Worm (Caenorhabditis elegans) whole organism, young adult: ENCODE data around the gene F54F12.2.

Source experiments
- B0261.1 ChIP-seq: sonication (generic microtip); optimal IDR thresholded peaks from 2 replicates; lab custom pipeline; 2016; ENCODE audit warnings: mild to moderate bottlenecking, missing genetic modification characterization, moderate library complexity, missing compliant biosample characterization
- D2030.7 ChIP-seq: fragments of 200-800 bp; sonication (Bioruptor generic); IDR thresholded peaks from 2 replicates; pipeline ENCODE4 v1.3.6; 2022; ENCODE audit warnings: missing genetic modification reagents, missing genetic modification characterization, missing compliant biosample characterization
- F55B11.4 ChIP-seq: sonication (generic microtip); optimal IDR thresholded peaks from 2 replicates; lab custom pipeline; 2016; ENCODE audit warnings: missing compliant biosample characterization, missing genetic modification characterization, borderline replicate concordance; ENCODE audit not compliant: insufficient read depth
- Y67H2A.10 ChIP-seq: fragments of 200-800 bp; sonication (Bioruptor generic); conservative IDR thresholded peaks from 2 replicates; pipeline ENCODE4 v1.3.6; 2022; ENCODE audit warnings: missing genetic modification reagents, missing genetic modification characterization, missing compliant biosample characterization
- aptf-2 ChIP-seq: fragments of 200-800 bp; sonication (Bioruptor generic); conservative IDR thresholded peaks from 2 replicates; pipeline ENCODE4 v1.3.6; 2022; ENCODE audit warnings: missing genetic modification reagents, missing genetic modification characterization, missing compliant biosample characterization
- attf-6 ChIP-seq: fragments of 200-800 bp; sonication (Bioruptor generic); IDR thresholded peaks from 2 replicates; pipeline ENCODE4 v1.3.6; 2022; ENCODE audit warnings: missing genetic modification reagents, missing genetic modification characterization, missing compliant biosample characterization
- cebp-2 ChIP-seq: fragments of 200-800 bp; sonication (Bioruptor generic); IDR thresholded peaks from 2 replicates; pipeline ENCODE4 v1.3.6; 2022; ENCODE audit warnings: missing genetic modification characterization, missing compliant biosample characterization
- ceh-100 ChIP-seq: fragments of 200-800 bp; sonication (Bioruptor generic); IDR thresholded peaks from 2 replicates; pipeline ENCODE4 v1.3.6; 2022; ENCODE audit warnings: missing genetic modification reagents, missing genetic modification characterization, missing compliant biosample characterization
- egl-44 ChIP-seq: fragments of 200-800 bp; sonication (Bioruptor generic); IDR thresholded peaks from 2 replicates; pipeline ENCODE4 v1.3.6; 2022; ENCODE audit warnings: missing genetic modification reagents, missing genetic modification characterization, missing compliant biosample characterization
- egrh-3 ChIP-seq: fragments of 200-800 bp; sonication (Bioruptor generic); IDR thresholded peaks from 2 replicates; pipeline ENCODE4 v1.3.6; 2022; ENCODE audit warnings: missing genetic modification reagents, missing genetic modification characterization, missing compliant biosample characterization
- hrde-1 ChIP-seq: sonication (generic microtip); optimal IDR thresholded peaks from 2 replicates; lab custom pipeline; 2016; ENCODE audit warnings: missing genetic modification characterization, mild to moderate bottlenecking, missing compliant biosample characterization, moderate library complexity, missing genotype, missing genetic modification reagents, borderline replicate concordance
- let-526 ChIP-seq: fragments of 200-800 bp; sonication (Bioruptor generic); IDR thresholded peaks from 2 replicates; pipeline ENCODE4 v1.3.6; 2022; ENCODE audit warnings: missing genetic modification reagents, missing genetic modification characterization, missing compliant biosample characterization
- lir-1 ChIP-seq: fragments of 200-800 bp; sonication (Bioruptor generic); conservative IDR thresholded peaks from 2 replicates; pipeline ENCODE4 v1.3.6; 2022; ENCODE audit warnings: missing genetic modification reagents, missing genetic modification characterization, missing compliant biosample characterization
- lsl-1 ChIP-seq: fragments of 200-800 bp; sonication (Bioruptor generic); optimal IDR thresholded peaks from 2 replicates; lab custom pipeline; 2018; ENCODE audit warnings: mild to moderate bottlenecking, missing genetic modification characterization, moderate library complexity, missing compliant biosample characterization
- madf-3 ChIP-seq: fragments of 200-800 bp; sonication (Bioruptor generic); IDR thresholded peaks from 2 replicates; pipeline ENCODE4 v1.3.6; 2022; ENCODE audit warnings: missing genetic modification reagents, missing genetic modification characterization, missing compliant biosample characterization
- madf-8 ChIP-seq: fragments of 200-800 bp; sonication (Bioruptor generic); conservative IDR thresholded peaks from 2 replicates; pipeline ENCODE4 v1.3.6; 2022; ENCODE audit warnings: missing genetic modification reagents, missing genetic modification characterization, missing compliant biosample characterization
- mel-28 ChIP-seq: sonication (generic microtip); optimal IDR thresholded peaks from 2 replicates; lab custom pipeline; 2016; ENCODE audit warnings: borderline replicate concordance, mild to moderate bottlenecking, missing genetic modification characterization, missing compliant biosample characterization
- nfya-1 ChIP-seq: sonication (generic microtip); optimal IDR thresholded peaks from 2 replicates; lab custom pipeline; 2017; ENCODE audit warnings: antibody characterized with exemption, missing compliant biosample characterization, missing genetic modification characterization, borderline replicate concordance; ENCODE audit not compliant: insufficient read depth
- nfyb-1 ChIP-seq: fragments of 200-800 bp; sonication (Bioruptor generic); IDR thresholded peaks from 2 replicates; pipeline ENCODE4 v1.3.6; 2022; ENCODE audit warnings: missing genetic modification reagents, missing genetic modification characterization, missing compliant biosample characterization
- nhr-90 ChIP-seq: sonication (generic microtip); optimal IDR thresholded peaks from 2 replicates; lab custom pipeline; 2016; ENCODE audit warnings: missing genotype, mild to moderate bottlenecking, missing genetic modification characterization, missing compliant biosample characterization
- rpc-1 ChIP-seq, 2 experiments: fragments of 150-350 bp in 1 of 2; sonication (generic microtip) in 1 of 2; optimal IDR thresholded peaks; 2 replicates each; lab custom pipeline; 2014 to 2018; ENCODE audit warnings: missing biosample characterization in 1 of 2, missing genetic modification characterization in 1 of 2, missing genetic modification reagents in 1 of 2, missing genotype in 1 of 2
- snpc-1.3 ChIP-seq: sonication (generic microtip); optimal IDR thresholded peaks from 2 replicates; lab custom pipeline; 2017; ENCODE audit warnings: missing genetic modification characterization, mild to moderate bottlenecking, missing compliant biosample characterization, antibody characterized with exemption, moderate library complexity, missing genotype, missing genetic modification reagents; ENCODE audit not compliant: insufficient read depth
- tlf-1 ChIP-seq: fragments of 200-800 bp; sonication (Bioruptor generic); optimal IDR thresholded peaks from 2 replicates; lab custom pipeline; 2018; ENCODE audit warnings: mild to moderate bottlenecking, missing genetic modification characterization, missing compliant biosample characterization
- zfh-2 ChIP-seq: fragments of 200-800 bp; sonication (Bioruptor generic); conservative IDR thresholded peaks from 2 replicates; pipeline ENCODE4 v1.3.6; 2022; ENCODE audit warnings: missing genetic modification reagents, missing genetic modification characterization, missing compliant biosample characterization
- zim-3 ChIP-seq: sonication (generic microtip); optimal IDR thresholded peaks from 2 replicates; lab custom pipeline; 2017; ENCODE audit warnings: mild to moderate bottlenecking, missing genetic modification characterization, moderate library complexity, missing compliant biosample characterization
- ztf-25 ChIP-seq: fragments of 200-800 bp; sonication (Bioruptor generic); IDR thresholded peaks from 2 replicates; pipeline ENCODE4 v1.3.6; 2022; ENCODE audit warnings: missing genetic modification reagents, missing genetic modification characterization, missing compliant biosample characterization

F54F12.2 gene

ce11 chrIII:13087437-13087836 lies 47.6 kb downstream of the F54F12.2 start:
- no peak for TF ChIP-seq zfh-2
- no peak for TF ChIP-seq tlf-1
- no peak for TF ChIP-seq lsl-1 (GFP tag; lab: Kevin White, UChicago)
- no peak for TF ChIP-seq hrde-1 (tag; lab: Kevin White, UChicago)
- TF ChIP-seq Y67H2A.10, result no peak
- TF ChIP-seq ztf-25 (GFP tag; lab: Robert Waterston, UW), result no peak
- no peak for TF ChIP-seq snpc-1.3 (tag; lab: Kevin White, UChicago)
- TF ChIP-seq lir-1 (GFP tag; lab: Robert Waterston, UW), result no peak
- no peak for TF ChIP-seq attf-6 (GFP tag; lab: Robert Waterston, UW)
- TF ChIP-seq cebp-2 (GFP tag; lab: Robert Waterston, UW), result no peak
- TF ChIP-seq nfyb-1 (GFP tag; lab: Robert Waterston, UW), result no peak
- TF ChIP-seq B0261.1, result no peak

DNA sequence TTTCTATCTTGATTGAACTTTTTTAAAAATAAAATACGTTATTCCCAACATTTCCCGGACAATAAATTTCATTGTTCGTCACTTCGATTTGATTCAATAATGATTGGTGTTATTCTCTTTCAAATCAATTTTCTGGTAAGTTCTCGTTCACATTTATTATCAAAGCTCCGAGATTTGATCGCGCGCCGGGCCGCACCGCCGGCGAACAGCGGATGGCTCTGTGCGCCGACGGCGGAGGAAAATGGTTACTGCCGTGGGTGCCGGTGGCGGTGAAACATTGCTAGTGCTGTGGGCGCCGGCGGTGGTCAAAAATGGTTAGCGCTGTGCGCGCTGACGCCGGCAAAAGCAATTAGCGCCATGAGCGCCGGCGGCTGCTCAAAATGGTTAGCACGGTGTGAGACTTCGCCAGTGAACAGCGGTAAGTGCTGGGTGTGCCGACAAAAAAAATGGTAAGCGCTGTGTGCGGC lies 51.3 kb downstream of the F54F12.2 start, which contains the start of gene Y39E4B.13:
Y39E4B.13 (plus strand) TSS at position 51 of the 467 bp plus-strand sequence.
- TF ChIP-seq mel-28 (tag; lab: Kevin White, UChicago) (no peak), nfya-1 (no peak), rpc-1 (optimal IDR thresholded peaks at IDR 0.05; lab: Kevin White, UChicago) (no peak), rpc-1 (tag; optimal IDR thresholded peaks at IDR 0.05; lab: Kevin White, UChicago) (no peak), egrh-3 (GFP tag; lab: Robert Waterston, UW) (peak; percentile 74; the same call in 1 of the 2 replicates), F55B11.4 (no peak), nhr-90 (tag; lab: Kevin White, UChicago) (no peak), madf-8 (0 out of 2 replicates have a peak, but pooled peaks have one; percentile 11), ceh-100 (no peak), let-526 (GFP tag; lab: Robert Waterston, UW) (no peak)

ce11 chrIII:13092352-13092751 lies 52.5 kb downstream of the F54F12.2 start:
- TF ChIP-seq aptf-2 (GFP tag; lab: Robert Waterston, UW) (no peak), zfh-2 (0 out of 2 replicates have a peak, but pooled peaks have one; percentile 43), egl-44 (0 out of 2 replicates have a peak, but pooled peaks have one; percentile 9), egrh-3 (GFP tag; lab: Robert Waterston, UW) (peak; percentile 59; the same call in 1 of the 2 replicates), D2030.7 (GFP tag; lab: Robert Waterston, UW) (no peak), zim-3 (tag; lab: Kevin White, UChicago) (no peak), Y67H2A.10 (no peak), madf-3 (GFP tag; lab: Robert Waterston, UW) (0 out of 2 replicates have a peak, but pooled peaks have one; percentile 61)
